Worm (Caenorhabditis elegans) whole organism, young adult: ENCODE measurements around the gene tbc-20.

Experiments used
- B0261.1 ChIP-seq: sonication (generic microtip); optimal IDR thresholded peaks from 2 replicates; lab custom pipeline; 2016; ENCODE audit warnings: mild to moderate bottlenecking, missing genetic modification characterization, moderate library complexity, missing compliant biosample characterization
- C06A6.2 ChIP-seq: fragments of 200-800 bp; sonication (Bioruptor generic); conservative IDR thresholded peaks from 2 replicates; pipeline ENCODE4 v1.3.6; 2022; ENCODE audit warnings: missing genetic modification characterization, missing compliant biosample characterization
- F22D6.2 ChIP-seq: sonication (generic microtip); optimal IDR thresholded peaks from 2 replicates; lab custom pipeline; 2016; ENCODE audit warnings: mild to moderate bottlenecking, missing genetic modification characterization, missing compliant biosample characterization
- F37B4.10 ChIP-seq: fragments of 200-800 bp; sonication (Bioruptor generic); IDR thresholded peaks from 2 replicates; pipeline ENCODE4 v1.3.6; 2022; ENCODE audit warnings: missing genetic modification characterization, missing compliant biosample characterization
- F39B2.1 ChIP-seq: fragments of 200-800 bp; sonication (Bioruptor generic); IDR thresholded peaks from 2 replicates; pipeline ENCODE4 v1.3.6; 2022; ENCODE audit warnings: missing genetic modification reagents, missing genetic modification characterization, missing compliant biosample characterization
- F49E8.2 ChIP-seq: sonication (generic microtip); optimal IDR thresholded peaks from 3 replicates; lab custom pipeline; 2017; ENCODE audit warnings: missing genetic modification characterization, mild to moderate bottlenecking, missing compliant biosample characterization, antibody characterized with exemption, moderate library complexity; ENCODE audit not compliant: insufficient read depth
- K12H6.12 ChIP-seq: fragments of 200-800 bp; sonication (Bioruptor generic); optimal IDR thresholded peaks from 2 replicates; lab custom pipeline; 2018; ENCODE audit warnings: mild to moderate bottlenecking, missing genetic modification characterization, missing compliant biosample characterization
- Y53F4B.3 ChIP-seq: fragments of 200-800 bp; sonication (Bioruptor generic); IDR thresholded peaks from 2 replicates; pipeline ENCODE4 v1.3.6; 2022; ENCODE audit warnings: missing genetic modification reagents, missing genetic modification characterization, missing compliant biosample characterization
- Y53G8AR.9 ChIP-seq: fragments of 200-800 bp; sonication (Bioruptor generic); conservative IDR thresholded peaks from 2 replicates; pipeline ENCODE4 v1.3.6; 2022; ENCODE audit warnings: missing genetic modification reagents, missing genetic modification characterization, missing compliant biosample characterization
- Y56A3A.18 ChIP-seq: fragments of 200-800 bp; sonication (Bioruptor generic); IDR thresholded peaks from 2 replicates; pipeline ENCODE4 v1.3.6; 2022; ENCODE audit warnings: missing genetic modification reagents, missing genetic modification characterization, missing compliant biosample characterization
- akir-1 ChIP-seq: fragments of 200-800 bp; sonication (Bioruptor generic); optimal IDR thresholded peaks from 2 replicates; lab custom pipeline; 2018; ENCODE audit warnings: mild to moderate bottlenecking, missing genetic modification characterization, moderate library complexity, missing compliant biosample characterization
- ama-1 ChIP-seq, 3 experiments: fragments of 150-350 bp in 1 of 3; sonication (generic microtip) in 2 of 3; optimal IDR thresholded peaks; 2 replicates each; lab custom pipeline; 2014 to 2018; ENCODE audit warnings: missing biosample characterization in 2 of 3, missing genetic modification characterization in 2 of 3, missing genetic modification reagents in 2 of 3
- aptf-2 ChIP-seq: fragments of 200-800 bp; sonication (Bioruptor generic); conservative IDR thresholded peaks from 2 replicates; pipeline ENCODE4 v1.3.6; 2022; ENCODE audit warnings: missing genetic modification reagents, missing genetic modification characterization, missing compliant biosample characterization
- aptf-3 ChIP-seq: fragments of 200-800 bp; sonication (Bioruptor generic); IDR thresholded peaks from 2 replicates; pipeline ENCODE4 v1.3.6; 2022; ENCODE audit warnings: missing genetic modification characterization, missing compliant biosample characterization
- attf-3 ChIP-seq: fragments of 200-800 bp; sonication (Bioruptor generic); conservative IDR thresholded peaks from 2 replicates; pipeline ENCODE4 v1.3.6; 2022; ENCODE audit warnings: missing genetic modification reagents, missing genetic modification characterization, missing compliant biosample characterization
- attf-5 ChIP-seq: fragments of 200-800 bp; sonication (Bioruptor generic); optimal IDR thresholded peaks from 2 replicates; lab custom pipeline; 2018; ENCODE audit warnings: mild to moderate bottlenecking, missing genetic modification characterization, missing compliant biosample characterization
- bed-1 ChIP-seq: fragments of 200-800 bp; sonication (Bioruptor generic); IDR thresholded peaks from 2 replicates; pipeline ENCODE4 v1.3.6; 2022; ENCODE audit warnings: missing genetic modification reagents, missing genetic modification characterization, missing compliant biosample characterization
- cebp-1 ChIP-seq, 2 experiments: fragments of 200-800 bp in 1 of 2; sonication (Bioruptor generic) in 1 of 2; sonication (generic microtip) in 1 of 2; IDR thresholded peaks in 1 of 2; optimal IDR thresholded peaks in 1 of 2; 2 replicates each; pipeline versions ENCODE4 v1.3.6 to Lab custom; 2017 to 2022; ENCODE audit warnings: missing compliant biosample characterization in 2 of 2, missing genetic modification characterization in 2 of 2, mild to moderate bottlenecking in 1 of 2, missing genetic modification reagents in 1 of 2, moderate library complexity in 1 of 2
- ceh-40 ChIP-seq: fragments of 200-800 bp; sonication (Bioruptor generic); IDR thresholded peaks from 2 replicates; pipeline ENCODE4 v1.3.6; 2022; ENCODE audit warnings: missing genetic modification characterization, missing compliant biosample characterization
- dpff-1 ChIP-seq: sonication (generic microtip); optimal IDR thresholded peaks from 2 replicates; lab custom pipeline; 2017; ENCODE audit warnings: mild to moderate bottlenecking, missing genetic modification characterization, missing compliant biosample characterization
- egl-18 ChIP-seq: fragments of 200-800 bp; sonication (Bioruptor generic); IDR thresholded peaks from 2 replicates; pipeline ENCODE4 v1.3.6; 2022; ENCODE audit warnings: missing genetic modification reagents, missing genetic modification characterization, missing compliant biosample characterization
- egl-44 ChIP-seq: fragments of 200-800 bp; sonication (Bioruptor generic); IDR thresholded peaks from 2 replicates; pipeline ENCODE4 v1.3.6; 2022; ENCODE audit warnings: missing genetic modification reagents, missing genetic modification characterization, missing compliant biosample characterization
- ets-4 ChIP-seq: fragments of 200-800 bp; sonication (Bioruptor generic); optimal IDR thresholded peaks from 2 replicates; lab custom pipeline; 2018; ENCODE audit warnings: mild to moderate bottlenecking, missing genetic modification characterization, missing compliant biosample characterization
- fkh-3 ChIP-seq: sonication (generic microtip); optimal IDR thresholded peaks from 2 replicates; lab custom pipeline; 2016; ENCODE audit warnings: mild to moderate bottlenecking, missing genetic modification characterization, missing compliant biosample characterization
- gei-17 ChIP-seq: fragments of 200-800 bp; sonication (Bioruptor generic); optimal IDR thresholded peaks from 2 replicates; lab custom pipeline; 2018; ENCODE audit warnings: mild to moderate bottlenecking, missing genetic modification characterization, missing compliant biosample characterization
- him-1 ChIP-seq: sonication (generic microtip); optimal IDR thresholded peaks from 2 replicates; lab custom pipeline; 2016; ENCODE audit warnings: missing genotype, missing genetic modification reagents, missing genetic modification characterization, missing compliant biosample characterization
- hlh-12 ChIP-seq: sonication (generic microtip); optimal IDR thresholded peaks from 2 replicates; lab custom pipeline; 2016; ENCODE audit warnings: missing genetic modification characterization, missing compliant biosample characterization
- hsf-1 ChIP-seq: fragments of 200-800 bp; sonication (Bioruptor generic); IDR thresholded peaks from 2 replicates; pipeline ENCODE4 v1.3.6; 2022; ENCODE audit warnings: missing genetic modification reagents, missing genetic modification characterization, missing compliant biosample characterization
- lin-40 ChIP-seq: sonication (generic microtip); optimal IDR thresholded peaks from 2 replicates; lab custom pipeline; 2016; ENCODE audit warnings: missing genetic modification characterization, mild to moderate bottlenecking, missing compliant biosample characterization, missing genotype, missing genetic modification reagents
- lin-54 ChIP-seq: fragments of 200-800 bp; sonication (Bioruptor generic); optimal IDR thresholded peaks from 2 replicates; lab custom pipeline; 2018; ENCODE audit warnings: mild to moderate bottlenecking, missing genetic modification characterization, missing compliant biosample characterization
- lsl-1 ChIP-seq: fragments of 200-800 bp; sonication (Bioruptor generic); optimal IDR thresholded peaks from 2 replicates; lab custom pipeline; 2018; ENCODE audit warnings: mild to moderate bottlenecking, missing genetic modification characterization, moderate library complexity, missing compliant biosample characterization
- madf-6 ChIP-seq: fragments of 200-800 bp; sonication (Bioruptor generic); IDR thresholded peaks from 2 replicates; pipeline ENCODE4 v1.3.6; 2022; ENCODE audit warnings: missing genetic modification reagents, missing genetic modification characterization, missing compliant biosample characterization
- madf-8 ChIP-seq: fragments of 200-800 bp; sonication (Bioruptor generic); conservative IDR thresholded peaks from 2 replicates; pipeline ENCODE4 v1.3.6; 2022; ENCODE audit warnings: missing genetic modification reagents, missing genetic modification characterization, missing compliant biosample characterization
- mel-28 ChIP-seq: sonication (generic microtip); optimal IDR thresholded peaks from 2 replicates; lab custom pipeline; 2016; ENCODE audit warnings: borderline replicate concordance, mild to moderate bottlenecking, missing genetic modification characterization, missing compliant biosample characterization
- mes-4 ChIP-seq: sonication (generic microtip); optimal IDR thresholded peaks from 2 replicates; lab custom pipeline; 2016; ENCODE audit warnings: missing genotype, missing genetic modification characterization, missing compliant biosample characterization
- mxl-1 ChIP-seq: sonication (generic microtip); optimal IDR thresholded peaks from 2 replicates; lab custom pipeline; 2016; ENCODE audit warnings: missing genetic modification characterization, missing compliant biosample characterization
- nfyb-1 ChIP-seq: fragments of 200-800 bp; sonication (Bioruptor generic); IDR thresholded peaks from 2 replicates; pipeline ENCODE4 v1.3.6; 2022; ENCODE audit warnings: missing genetic modification reagents, missing genetic modification characterization, missing compliant biosample characterization
- nhr-120 ChIP-seq: fragments of 200-800 bp; sonication (Bioruptor generic); IDR thresholded peaks from 2 replicates; pipeline ENCODE4 v1.3.6; 2022; ENCODE audit warnings: missing genetic modification characterization, missing compliant biosample characterization
- nhr-27 ChIP-seq: fragments of 200-800 bp; sonication (Bioruptor generic); optimal IDR thresholded peaks from 2 replicates; lab custom pipeline; 2018; ENCODE audit warnings: mild to moderate bottlenecking, missing genetic modification characterization, moderate library complexity, missing compliant biosample characterization
- nhr-90 ChIP-seq: sonication (generic microtip); optimal IDR thresholded peaks from 2 replicates; lab custom pipeline; 2016; ENCODE audit warnings: missing genotype, mild to moderate bottlenecking, missing genetic modification characterization, missing compliant biosample characterization
- pbrm-1 ChIP-seq: fragments of 200-800 bp; sonication (Bioruptor generic); IDR thresholded peaks from 2 replicates; pipeline ENCODE4 v1.3.6; 2022; ENCODE audit warnings: missing genetic modification reagents, missing genetic modification characterization, missing compliant biosample characterization
- sea-2 ChIP-seq: fragments of 200-800 bp; sonication (Bioruptor generic); IDR thresholded peaks from 2 replicates; pipeline ENCODE4 v1.3.6; 2022; ENCODE audit warnings: missing genetic modification characterization, missing compliant biosample characterization
- somi-1 ChIP-seq: fragments of 200-800 bp; sonication (Bioruptor generic); optimal IDR thresholded peaks from 2 replicates; lab custom pipeline; 2018; ENCODE audit warnings: mild to moderate bottlenecking, missing genetic modification characterization, missing compliant biosample characterization
- sptf-2 ChIP-seq: fragments of 200-800 bp; sonication (Bioruptor generic); optimal IDR thresholded peaks from 2 replicates; lab custom pipeline; 2018; ENCODE audit warnings: mild to moderate bottlenecking, missing genetic modification characterization, missing compliant biosample characterization
- tbx-9 ChIP-seq: sonication (generic microtip); optimal IDR thresholded peaks from 2 replicates; lab custom pipeline; 2016; ENCODE audit warnings: borderline replicate concordance, missing genetic modification characterization, inconsistent platforms, missing compliant biosample characterization
- unc-62 ChIP-seq: fragments of 150-350 bp; optimal IDR thresholded peaks from 2 replicates; lab custom pipeline; 2014; ENCODE audit warnings: missing biosample characterization, missing genetic modification reagents, missing genetic modification characterization
- xnd-1 ChIP-seq: sonication (generic microtip); optimal IDR thresholded peaks from 2 replicates; lab custom pipeline; 2016; ENCODE audit warnings: missing genotype, missing genetic modification reagents, missing genetic modification characterization, missing compliant biosample characterization
- zim-3 ChIP-seq: sonication (generic microtip); optimal IDR thresholded peaks from 2 replicates; lab custom pipeline; 2017; ENCODE audit warnings: mild to moderate bottlenecking, missing genetic modification characterization, moderate library complexity, missing compliant biosample characterization
- ztf-28 ChIP-seq: fragments of 200-800 bp; sonication (Bioruptor generic); IDR thresholded peaks from 2 replicates; pipeline ENCODE4 v1.3.6; 2022; ENCODE audit warnings: missing genetic modification reagents, missing genetic modification characterization, missing compliant biosample characterization
- ztf-3 ChIP-seq: fragments of 200-800 bp; sonication (Bioruptor generic); optimal IDR thresholded peaks from 2 replicates; lab custom pipeline; 2018; ENCODE audit warnings: mild to moderate bottlenecking, missing genetic modification characterization, missing compliant biosample characterization

Gene tbc-20

DNA sequence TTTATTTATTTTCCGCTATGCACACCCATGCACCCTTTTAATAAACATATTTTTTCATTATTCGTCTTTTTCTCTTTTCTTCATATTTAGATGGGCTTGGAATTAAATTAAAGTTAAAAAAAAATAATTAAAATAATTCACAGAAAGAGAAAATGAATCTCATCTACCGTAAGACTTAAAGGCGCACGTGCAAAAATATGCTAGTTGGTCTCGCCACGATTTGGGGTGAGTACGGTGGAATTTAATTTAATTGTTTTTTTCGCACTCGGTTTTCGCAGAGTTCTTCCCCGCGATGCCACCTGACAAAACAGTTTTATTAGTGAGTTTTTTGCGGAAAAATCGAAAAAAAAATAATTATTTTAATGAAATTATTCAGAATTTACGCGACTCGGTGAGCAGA is 20.2 kb upstream of the tbc-20 start, which contains the start of gene Y54E2A.8 (continued):
- no peak for TF ChIP-seq attf-3 (GFP tag; lab: Robert Waterston, UW)
- TF ChIP-seq mes-4 (tag; lab: Kevin White, UChicago): no peak
- TF ChIP-seq cebp-1 (GFP tag; IDR thresholded peaks at IDR 0.05; lab: Robert Waterston, UW): no peak
- TF ChIP-seq cebp-1 (tag; optimal IDR thresholded peaks at IDR 0.05; lab: Kevin White, UChicago): no peak
- no peak for TF ChIP-seq Y56A3A.18 (GFP tag; lab: Robert Waterston, UW)
- TF ChIP-seq lsl-1: peak; percentile 93
- TF ChIP-seq ztf-28 (GFP tag; lab: Robert Waterston, UW): no peak
- TF ChIP-seq nhr-120 (GFP tag; lab: Robert Waterston, UW): no peak
- TF ChIP-seq him-1 (tag; lab: Kevin White, UChicago): peak; percentile 94
- TF ChIP-seq xnd-1 (tag; lab: Kevin White, UChicago): peak; percentile 90
- TF ChIP-seq hlh-12 (tag; lab: Kevin White, UChicago): no peak
- TF ChIP-seq C06A6.2: no peak
- no peak for TF ChIP-seq nhr-90 (tag; lab: Kevin White, UChicago)
- no peak for TF ChIP-seq F22D6.2
- no peak for TF ChIP-seq F37B4.10 (GFP tag; lab: Robert Waterston, UW)
- TF ChIP-seq ets-4 (GFP tag; lab: Kevin White, UChicago): no peak
- no peak for TF ChIP-seq akir-1
- peak; percentile 82 for TF ChIP-seq madf-8 (GFP tag; lab: Robert Waterston, UW)
- TF ChIP-seq sea-2 (GFP tag; lab: Robert Waterston, UW): no peak
- no peak for TF ChIP-seq attf-5 (GFP tag; lab: Kevin White, UChicago)
- TF ChIP-seq zim-3 (tag; lab: Kevin White, UChicago): no peak
- no peak for TF ChIP-seq ztf-3 (GFP tag; lab: Kevin White, UChicago)
- no peak for TF ChIP-seq bed-1 (GFP tag; lab: Robert Waterston, UW)
- no peak for TF ChIP-seq aptf-2 (GFP tag; lab: Robert Waterston, UW)
- TF ChIP-seq F49E8.2: peak; percentile 16
- TF ChIP-seq B0261.1: no peak
- TF ChIP-seq tbx-9: no peak
- TF ChIP-seq Y53G8AR.9: no peak
- no peak for TF ChIP-seq F39B2.1 (GFP tag; lab: Robert Waterston, UW)
- TF ChIP-seq unc-62 (GFP tag; lab: Kevin White, UChicago): no peak
- no peak for TF ChIP-seq ceh-40 (GFP tag; lab: Robert Waterston, UW)
- peak; percentile 40 for TF ChIP-seq lin-54 (GFP tag; lab: Kevin White, UChicago)
- TF ChIP-seq fkh-3 (tag; lab: Kevin White, UChicago): no peak
- TF ChIP-seq dpff-1: no peak
- no peak for TF ChIP-seq pbrm-1 (GFP tag; lab: Robert Waterston, UW)
- TF ChIP-seq aptf-3 (GFP tag; lab: Robert Waterston, UW): no peak
- TF ChIP-seq K12H6.12 (tag; lab: Kevin White, UChicago): no peak
- no peak for TF ChIP-seq sptf-2 (GFP tag; lab: Kevin White, UChicago)
- no peak for TF ChIP-seq lin-40 (tag; lab: Kevin White, UChicago)
- no peak for TF ChIP-seq mel-28 (tag; lab: Kevin White, UChicago)
- no peak for TF ChIP-seq hsf-1 (GFP tag; lab: Robert Waterston, UW)
- no peak for TF ChIP-seq Y53F4B.3
- TF ChIP-seq nhr-27 (tag; lab: Kevin White, UChicago): no peak
- TF ChIP-seq egl-44: no peak
- TF ChIP-seq nfyb-1 (GFP tag; lab: Robert Waterston, UW): no peak
- TF ChIP-seq gei-17 (GFP tag; lab: Kevin White, UChicago): no peak
- no peak for TF ChIP-seq egl-18 (GFP tag; lab: Robert Waterston, UW)
- TF ChIP-seq mxl-1 (tag; lab: Kevin White, UChicago): no peak
- no peak for TF ChIP-seq somi-1 (GFP tag; lab: Kevin White, UChicago)
- TF ChIP-seq ama-1 (optimal IDR thresholded peaks at IDR 0.05; lab: Kevin White, UChicago): no peak
- TF ChIP-seq ama-1 (GFP tag; optimal IDR thresholded peaks at IDR 0.05; lab: Kevin White, UChicago): no peak
- peak; percentile 92 for TF ChIP-seq madf-6 (GFP tag; lab: Robert Waterston, UW)
